Fruit fly (Drosophila melanogaster): ENCODE measurements around the gene pad.

The pad gene

DNA sequence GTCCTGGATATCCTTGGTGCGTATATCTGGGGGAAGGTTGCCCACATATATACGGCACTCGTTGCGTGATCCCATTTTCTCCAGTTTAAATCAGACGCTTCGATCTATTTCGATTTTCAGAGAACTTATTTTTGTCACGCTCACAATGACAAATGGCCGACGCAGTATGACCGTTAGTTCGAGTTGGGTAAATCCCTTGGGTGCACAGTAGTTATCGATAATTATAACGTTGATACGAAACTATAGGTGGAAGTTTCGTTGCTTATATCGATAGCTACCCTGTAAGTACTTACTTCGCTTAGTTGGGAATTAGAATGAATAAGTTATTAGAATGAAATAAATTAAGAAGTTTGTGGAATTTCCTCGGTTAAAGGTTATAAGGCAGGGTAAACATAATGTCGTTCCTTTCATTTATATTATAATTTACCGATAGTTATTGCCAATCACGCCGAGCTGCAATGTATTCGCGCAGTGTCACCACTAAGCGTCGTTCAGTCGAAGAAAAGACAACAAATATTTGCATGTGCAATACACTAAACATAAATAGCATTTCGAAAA is at the start of gene pad, which contains the start of gene SF2 (continued):
- TF ChIP-seq Nf-YC (tag; optimal IDR thresholded peaks at IDR 0.05): peak; percentile 80
- no peak for TF ChIP-seq gsb (GFP tag; IDR thresholded peaks at IDR 0.05)
- peak; percentile 7 for TF ChIP-seq CG5245 (GFP tag; optimal IDR thresholded peaks at IDR 0.05)
- peak; percentile 73 for TF ChIP-seq jumu (GFP tag; optimal IDR thresholded peaks at IDR 0.05)
- TF ChIP-seq CG17361 (GFP tag; IDR thresholded peaks at IDR 0.05): peak; percentile 89
- no peak for TF ChIP-seq eve (GFP tag; optimal IDR thresholded peaks at IDR 0.05)
- no peak for TF ChIP-seq CG12219 (GFP tag; optimal IDR thresholded peaks at IDR 0.05)
- TF ChIP-seq Dek (tag; optimal IDR thresholded peaks at IDR 0.05): peak; percentile 68
- peak; percentile 53 for TF ChIP-seq NK7.1 (GFP tag; optimal IDR thresholded peaks at IDR 0.05)
- no peak for TF ChIP-seq CG17802 (tag; optimal IDR thresholded peaks at IDR 0.05)
- peak; percentile 97 for TF ChIP-seq vnd (GFP tag; IDR thresholded peaks at IDR 0.05; ENCODE audit: partially characterized antibody)
- TF ChIP-seq CG33557 (GFP tag; optimal IDR thresholded peaks at IDR 0.05): peak; percentile 78
- TF ChIP-seq CG3847 (GFP tag; IDR thresholded peaks at IDR 0.05): peak; percentile 84
- no peak for TF ChIP-seq z (GFP tag; IDR thresholded peaks at IDR 0.05)
- peak; percentile 72 for TF ChIP-seq pum (GFP tag; optimal IDR thresholded peaks at IDR 0.05)
- TF ChIP-seq NC2α (GFP tag; optimal IDR thresholded peaks at IDR 0.05): peak; percentile 51
- TF ChIP-seq PHDP (tag; optimal IDR thresholded peaks at IDR 0.05): peak; percentile 73
- TF ChIP-seq CG17568 (GFP tag; optimal IDR thresholded peaks at IDR 0.05): peak; percentile 55
- TF ChIP-seq Optix (GFP tag; IDR thresholded peaks at IDR 0.05): 0 out of 3 replicates have a peak, but pooled peaks have one; percentile 33
- TF ChIP-seq fd96Cb (tag; optimal IDR thresholded peaks at IDR 0.05): peak; percentile 64
- TF ChIP-seq gce (GFP tag; IDR thresholded peaks at IDR 0.05): no peak
- TF ChIP-seq CG3163 (GFP tag; optimal IDR thresholded peaks at IDR 0.05): peak; percentile 30
- peak; percentile 88 for TF ChIP-seq Hsf (GFP tag; optimal IDR thresholded peaks at IDR 0.05)
- peak; percentile 82; the same call in 2 of the 3 replicates for TF ChIP-seq Aef1 (GFP tag; IDR thresholded peaks at IDR 0.05)
- TF ChIP-seq unc-4 (GFP tag; IDR thresholded peaks at IDR 0.05; ENCODE audit: partially characterized antibody): peak; percentile 94
- peak; percentile 84 for TF ChIP-seq B-H2 (GFP tag; optimal IDR thresholded peaks at IDR 0.05)
- peak; percentile 32 for TF ChIP-seq jing (GFP tag; optimal IDR thresholded peaks at IDR 0.05)
- TF ChIP-seq sc (optimal IDR thresholded peaks at IDR 0.05): no peak
- peak; percentile 34 for TF ChIP-seq sc (GFP tag; optimal IDR thresholded peaks at IDR 0.05)
- TF ChIP-seq Fer3 (tag; optimal IDR thresholded peaks at IDR 0.05): peak; percentile 60
- TF ChIP-seq tgo (GFP tag; IDR thresholded peaks at IDR 0.05): peak; percentile 73
- peak; percentile 69 for TF ChIP-seq CG12299 (tag; optimal IDR thresholded peaks at IDR 0.05)
- TF ChIP-seq CG2678 (tag; optimal IDR thresholded peaks at IDR 0.05): peak; percentile 83
- TF ChIP-seq CG14710 (tag; optimal IDR thresholded peaks at IDR 0.05): peak; percentile 89
- TF ChIP-seq Lpt (GFP tag; optimal IDR thresholded peaks at IDR 0.05): no peak
- peak; percentile 72 for TF ChIP-seq CG4820 (GFP tag; optimal IDR thresholded peaks at IDR 0.05)
- TF ChIP-seq bab2 (GFP tag; optimal IDR thresholded peaks at IDR 0.05): peak; percentile 80
- TF ChIP-seq danr (GFP tag; IDR thresholded peaks at IDR 0.05): peak; percentile 54; the same call in 1 of the 2 replicates
- TF ChIP-seq CG1647 (GFP tag; optimal IDR thresholded peaks at IDR 0.05): peak; percentile 78
- TF ChIP-seq CG9437 (GFP tag; optimal IDR thresholded peaks at IDR 0.05): peak; percentile 67
- TF ChIP-seq CG15269 (tag; optimal IDR thresholded peaks at IDR 0.05): peak; percentile 78
- TF ChIP-seq sqz (GFP tag; optimal IDR thresholded peaks at IDR 0.05): peak; percentile 23
- peak; percentile 88 for TF ChIP-seq gem (tag; optimal IDR thresholded peaks at IDR 0.05)
- no peak for TF ChIP-seq pita (GFP tag; optimal IDR thresholded peaks at IDR 0.05)
- TF ChIP-seq Doc3 (GFP tag; IDR thresholded peaks at IDR 0.05; ENCODE audit: partially characterized antibody): peak; percentile 95
- TF ChIP-seq dmrt99B (tag; optimal IDR thresholded peaks at IDR 0.05): peak; percentile 69
- TF ChIP-seq tin (GFP tag; optimal IDR thresholded peaks at IDR 0.05): peak; percentile 88
- TF ChIP-seq CG8290 (GFP tag; optimal IDR thresholded peaks at IDR 0.05): peak; percentile 83
- TF ChIP-seq CG8290 (tag; optimal IDR thresholded peaks at IDR 0.05): peak in 1 of 2 experiments; percentile 34
- peak; percentile 54 for TF ChIP-seq CG1792 (GFP tag; optimal IDR thresholded peaks at IDR 0.05)
- peak; percentile 73 for TF ChIP-seq CG32532 (GFP tag; IDR thresholded peaks at IDR 0.05)
